Fruit fly (Drosophila melanogaster) whole organism, embryonic: ENCODE data around the gene 7B2.

Experiments
- Bgb ChIP-seq: fragments of 200-800 bp; sonication (Bioruptor generic); IDR thresholded peaks from 2 replicates; pipeline ENCODE4 v1.3.6; 2022; ENCODE audit warnings: missing biosample characterization, missing genetic modification characterization; ENCODE audit not compliant: partially characterized antibody
- CG10274 ChIP-seq: fragments of 200-800 bp; sonication (Bioruptor generic); optimal IDR thresholded peaks from 3 replicates; lab custom pipeline; 2017; ENCODE audit warnings: missing biosample characterization, mild to moderate bottlenecking, missing genetic modification characterization
- CG10321 ChIP-seq: fragments of 200-800 bp; sonication (Bioruptor generic); IDR thresholded peaks from 2 replicates; pipeline ENCODE4 v1.3.6; 2022; ENCODE audit warnings: missing biosample characterization, missing genetic modification characterization
- CG10462 ChIP-seq: fragments of 200-800 bp; sonication (Bioruptor generic); optimal IDR thresholded peaks from 2 replicates; lab custom pipeline; 2016; ENCODE audit warnings: missing biosample characterization, missing genetic modification characterization
- CG10543 ChIP-seq: fragments of 200-800 bp; sonication (Bioruptor generic); optimal IDR thresholded peaks from 3 replicates; lab custom pipeline; 2017; ENCODE audit warnings: missing biosample characterization, mild to moderate bottlenecking, missing genetic modification characterization, moderate library complexity
- CG10979 ChIP-seq: fragments of 200-800 bp; sonication (Bioruptor generic); optimal IDR thresholded peaks from 2 replicates; lab custom pipeline; 2018; ENCODE audit warnings: missing biosample characterization, mild to moderate bottlenecking, missing genetic modification characterization, moderate library complexity
- CG14014 ChIP-seq: fragments of 200-800 bp; sonication (Bioruptor generic); IDR thresholded peaks from 2 replicates; pipeline ENCODE4 v1.3.6; 2022; ENCODE audit warnings: missing biosample characterization, missing genetic modification characterization
- CG14441 ChIP-seq: fragments of 200-800 bp; sonication (Bioruptor generic); IDR thresholded peaks from 2 replicates; pipeline ENCODE4 v1.3.6; 2022; ENCODE audit warnings: missing biosample characterization, missing genetic modification characterization
- CG15011 ChIP-seq: fragments of 200-800 bp; sonication (Bioruptor generic); optimal IDR thresholded peaks from 3 replicates; lab custom pipeline; 2018; ENCODE audit warnings: missing biosample characterization, mild to moderate bottlenecking, missing genetic modification characterization
- CG15514 ChIP-seq: fragments of 200-800 bp; sonication (Bioruptor generic); optimal IDR thresholded peaks from 3 replicates; lab custom pipeline; 2017; ENCODE audit warnings: missing biosample characterization, missing genetic modification characterization, mild to moderate bottlenecking, moderate library complexity, missing genetic modification reagents
- CG16813 ChIP-seq: fragments of 200-800 bp; sonication (Bioruptor generic); IDR thresholded peaks from 3 replicates; pipeline ENCODE4 v1.3.6; 2022; ENCODE audit warnings: missing biosample characterization, missing genetic modification characterization; ENCODE audit not compliant: partially characterized antibody
- CG17912 ChIP-seq: fragments of 200-800 bp; sonication (Bioruptor generic); optimal IDR thresholded peaks from 2 replicates; lab custom pipeline; 2018; ENCODE audit warnings: missing biosample characterization, mild to moderate bottlenecking, missing genetic modification characterization
- CG2202 ChIP-seq: fragments of 200-800 bp; sonication (Bioruptor generic); optimal IDR thresholded peaks from 2 replicates; lab custom pipeline; 2018; ENCODE audit warnings: missing biosample characterization, mild to moderate bottlenecking, missing genetic modification characterization
- CG3163 ChIP-seq: fragments of 200-800 bp; sonication (Bioruptor generic); optimal IDR thresholded peaks from 3 replicates; lab custom pipeline; 2016; ENCODE audit warnings: missing biosample characterization, missing genetic modification characterization
- CG34376 ChIP-seq: fragments of 200-800 bp; sonication (Bioruptor generic); optimal IDR thresholded peaks from 2 replicates; lab custom pipeline; 2018; ENCODE audit warnings: missing biosample characterization, mild to moderate bottlenecking, missing genetic modification characterization
- CG5953 ChIP-seq: fragments of 200-800 bp; sonication (Bioruptor generic); IDR thresholded peaks from 2 replicates; pipeline ENCODE4 v1.3.6; 2022; ENCODE audit warnings: missing biosample characterization, missing genetic modification characterization
- CG6175 ChIP-seq: fragments of 200-800 bp; sonication (Bioruptor generic); IDR thresholded peaks from 3 replicates; pipeline ENCODE4 v1.3.6; 2022; ENCODE audit warnings: missing biosample characterization, missing genetic modification characterization
- CG6654 ChIP-seq: fragments of 200-800 bp; sonication (Bioruptor generic); optimal IDR thresholded peaks from 2 replicates; lab custom pipeline; 2017; ENCODE audit warnings: missing biosample characterization, mild to moderate bottlenecking, missing genetic modification characterization
- CG6854 ChIP-seq: fragments of 200-800 bp; sonication (Bioruptor generic); optimal IDR thresholded peaks from 3 replicates; lab custom pipeline; 2017; ENCODE audit warnings: missing biosample characterization, mild to moderate bottlenecking, missing genetic modification characterization
- CG8944 ChIP-seq: fragments of 200-800 bp; sonication (Bioruptor generic); optimal IDR thresholded peaks from 3 replicates; lab custom pipeline; 2016; ENCODE audit warnings: missing biosample characterization, missing genetic modification characterization
- CG9876 ChIP-seq: fragments of 200-800 bp; sonication (Bioruptor generic); optimal IDR thresholded peaks from 2 replicates; lab custom pipeline; 2016; ENCODE audit warnings: missing biosample characterization, missing genetic modification characterization
- D19A ChIP-seq: fragments of 200-800 bp; optimal IDR thresholded peaks from 3 replicates; lab custom pipeline; 2019; ENCODE audit warnings: missing biosample characterization, mild to moderate bottlenecking, missing genetic modification characterization, moderate library complexity
- Dll ChIP-seq: fragments of 200-800 bp; sonication (Bioruptor generic); IDR thresholded peaks from 4 replicates; pipeline ENCODE4 v1.3.6; 2022; ENCODE audit warnings: missing biosample characterization, missing genetic modification characterization; ENCODE audit not compliant: partially characterized antibody
- Drgx ChIP-seq: fragments of 200-800 bp; sonication (Bioruptor generic); IDR thresholded peaks from 2 replicates; pipeline ENCODE4 v1.3.6; 2022; ENCODE audit warnings: missing biosample characterization, missing genetic modification characterization
- E2f2 ChIP-seq: fragments of 200-800 bp; sonication (Bioruptor generic); IDR thresholded peaks from 2 replicates; pipeline ENCODE4 v1.3.6; 2022; ENCODE audit warnings: missing biosample characterization, missing genetic modification characterization
- Ets65A ChIP-seq: fragments of 200-800 bp; sonication (Bioruptor generic); peaks from one replicate; lab custom pipeline; 2016; ENCODE audit warnings: missing biosample characterization, missing genetic modification characterization
- Ets97D ChIP-seq: fragments of 200-800 bp; sonication (Bioruptor generic); optimal IDR thresholded peaks from 3 replicates; lab custom pipeline; 2016; ENCODE audit warnings: missing biosample characterization, missing genetic modification characterization
- Hmx ChIP-seq: fragments of 200-800 bp; sonication (Bioruptor generic); optimal IDR thresholded peaks from 2 replicates; lab custom pipeline; 2016; ENCODE audit warnings: missing biosample characterization, missing genetic modification characterization
- MTF-1 ChIP-seq: fragments of 200-800 bp; sonication (Bioruptor generic); optimal IDR thresholded peaks from 2 replicates; lab custom pipeline; 2018; ENCODE audit warnings: missing biosample characterization, mild to moderate bottlenecking, missing genetic modification characterization, borderline replicate concordance
- Sox100B ChIP-seq: fragments of 200-800 bp; sonication (Bioruptor generic); optimal IDR thresholded peaks from 3 replicates; lab custom pipeline; 2018; ENCODE audit warnings: missing biosample characterization, mild to moderate bottlenecking, missing genetic modification characterization
- Sox102F ChIP-seq: fragments of 200-800 bp; sonication (Bioruptor generic); optimal IDR thresholded peaks from 2 replicates; lab custom pipeline; 2018; ENCODE audit warnings: missing biosample characterization, mild to moderate bottlenecking, missing genetic modification characterization, moderate library complexity
- Taf1 ChIP-seq: fragments of 200-800 bp; sonication (Bioruptor generic); IDR thresholded peaks from 2 replicates; pipeline ENCODE4 v1.3.6; 2022; ENCODE audit warnings: missing biosample characterization, missing genetic modification characterization
- Usf ChIP-seq: fragments of 200-800 bp; sonication (Bioruptor generic); optimal IDR thresholded peaks from 2 replicates; lab custom pipeline; 2017; ENCODE audit warnings: missing genotype, missing biosample characterization, missing genetic modification characterization
- ash1 ChIP-seq: fragments of 200-800 bp; sonication (Bioruptor generic); optimal IDR thresholded peaks from 2 replicates; lab custom pipeline; 2018; ENCODE audit warnings: missing biosample characterization, mild to moderate bottlenecking, missing genetic modification characterization
- bab2 ChIP-seq: fragments of 200-800 bp; sonication (Bioruptor generic); optimal IDR thresholded peaks from 2 replicates; lab custom pipeline; 2016; ENCODE audit warnings: missing biosample characterization, missing genetic modification characterization
- bbx ChIP-seq: fragments of 200-800 bp; sonication (Bioruptor generic); IDR thresholded peaks from 2 replicates; pipeline ENCODE4 v1.3.6; 2022; ENCODE audit warnings: missing biosample characterization, missing genetic modification characterization; ENCODE audit not compliant: partially characterized antibody
- chm ChIP-seq: fragments of 200-800 bp; sonication (Bioruptor generic); IDR thresholded peaks from 2 replicates; pipeline ENCODE4 v1.3.6; 2022; ENCODE audit warnings: missing biosample characterization, missing genetic modification characterization
- da ChIP-seq: fragments of 200-800 bp; sonication (Bioruptor generic); optimal IDR thresholded peaks from 2 replicates; lab custom pipeline; 2016; ENCODE audit warnings: missing biosample characterization, missing genetic modification characterization
- emc ChIP-seq: fragments of 200-800 bp; sonication (Bioruptor generic); optimal IDR thresholded peaks from 2 replicates; lab custom pipeline; 2016; ENCODE audit warnings: missing biosample characterization, missing genetic modification characterization
- en ChIP-seq: fragments of 200-800 bp; sonication (Bioruptor generic); optimal IDR thresholded peaks from 2 replicates; lab custom pipeline; 2016; ENCODE audit warnings: missing biosample characterization, missing genetic modification characterization
- esg ChIP-seq: fragments of 200-800 bp; sonication (Bioruptor generic); conservative IDR thresholded peaks from 2 replicates; pipeline ENCODE4 v1.3.6; 2022; ENCODE audit warnings: missing biosample characterization, missing genetic modification characterization
- fd3F ChIP-seq: fragments of 200-800 bp; sonication (Bioruptor generic); optimal IDR thresholded peaks from 2 replicates; lab custom pipeline; 2018; ENCODE audit warnings: missing biosample characterization, mild to moderate bottlenecking, missing genetic modification characterization, moderate library complexity
- gsb-n ChIP-seq: fragments of 200-800 bp; sonication (Bioruptor generic); optimal IDR thresholded peaks from 3 replicates; lab custom pipeline; 2018; ENCODE audit warnings: missing biosample characterization, mild to moderate bottlenecking, missing genetic modification characterization
- her ChIP-seq: fragments of 200-800 bp; sonication (Bioruptor generic); optimal IDR thresholded peaks from 2 replicates; lab custom pipeline; 2016; ENCODE audit warnings: missing biosample characterization, missing genetic modification characterization
- nau ChIP-seq: fragments of 200-800 bp; sonication (Bioruptor generic); optimal IDR thresholded peaks from 3 replicates; lab custom pipeline; 2017; ENCODE audit warnings: missing biosample characterization, mild to moderate bottlenecking, missing genetic modification characterization, missing genetic modification reagents
- ro ChIP-seq: fragments of 200-800 bp; sonication (Bioruptor generic); IDR thresholded peaks from 2 replicates; pipeline ENCODE4 v1.3.6; 2022; ENCODE audit warnings: missing biosample characterization, missing genetic modification characterization
- sc ChIP-seq, 3 experiments: fragments of >200 bp in 2 of 3; fragments of 200-800 bp in 1 of 3; sonication (Bioruptor generic) in 1 of 3; optimal IDR thresholded peaks; 2 replicates in 2 of 3; 3 replicates in 1 of 3; lab custom pipeline; 2017; ENCODE audit warnings: mild to moderate bottlenecking in 1 of 3, missing biosample characterization in 1 of 3, missing genetic modification characterization in 1 of 3, missing genetic modification reagents in 1 of 3
- sqz ChIP-seq: fragments of 200-800 bp; sonication (Bioruptor generic); optimal IDR thresholded peaks from 3 replicates; lab custom pipeline; 2018; ENCODE audit warnings: missing biosample characterization, mild to moderate bottlenecking, missing genetic modification characterization
- zen ChIP-seq: fragments of 200-800 bp; sonication (Bioruptor generic); optimal IDR thresholded peaks from 3 replicates; lab custom pipeline; 2018; ENCODE audit warnings: missing biosample characterization, mild to moderate bottlenecking, missing genetic modification characterization, moderate library complexity
- zen2 ChIP-seq: fragments of 200-800 bp; sonication (Bioruptor generic); IDR thresholded peaks from 3 replicates; pipeline ENCODE4 v1.3.6; 2022; ENCODE audit warnings: missing biosample characterization, missing genetic modification characterization; ENCODE audit not compliant: partially characterized antibody

7B2 gene

dm6 chr3R:5371563-5371962 lies 5.0 kb upstream of the 7B2 start, which contains the start of gene Polr2F (continued):
- peak; percentile 56; the same call in 1 of the 2 replicates for TF ChIP-seq Taf1 (GFP tag; lab: Robert Waterston, UW)
- 0 out of 4 replicates have a peak, but pooled peaks have one; percentile 45 for TF ChIP-seq Dll (GFP tag; lab: Robert Waterston, UW)
- peak; percentile 100 for TF ChIP-seq Ets65A (GFP tag; lab: Kevin White, UChicago)
- no peak for TF ChIP-seq ro (GFP tag; lab: Robert Waterston, UW)
- TF ChIP-seq esg (GFP tag; lab: Robert Waterston, UW), result 0 out of 2 replicates have a peak, but pooled peaks have one; percentile 42
- peak; percentile 43; the same call in 1 of the 2 replicates for TF ChIP-seq CG10321 (GFP tag; lab: Robert Waterston, UW)
- TF ChIP-seq her, result peak; percentile 92
- TF ChIP-seq CG16813, result peak; percentile 48; the same call in 1 of the 3 replicates
- peak; percentile 49 for TF ChIP-seq en
- peak; percentile 64 for TF ChIP-seq CG10462 (GFP tag; lab: Kevin White, UChicago)
- peak; percentile 92 for TF ChIP-seq CG17912 (GFP tag; lab: Kevin White, UChicago)
- TF ChIP-seq Hmx (GFP tag; lab: Kevin White, UChicago), result no peak
- TF ChIP-seq CG6654 (GFP tag; lab: Kevin White, UChicago), result peak; percentile 100
- peak; percentile 53; the same call in 2 of the 3 replicates for TF ChIP-seq CG6175 (GFP tag; lab: Robert Waterston, UW)
- no peak for TF ChIP-seq CG15011
- peak; percentile 82 for TF ChIP-seq CG10543 (GFP tag; lab: Kevin White, UChicago)
- peak; percentile 63 for TF ChIP-seq Drgx (GFP tag; lab: Robert Waterston, UW)
- peak; percentile 66 for TF ChIP-seq bbx
- peak; percentile 51; the same call in 1 of the 2 replicates for TF ChIP-seq CG5953 (GFP tag; lab: Robert Waterston, UW)
- TF ChIP-seq Ets97D, result peak; percentile 96
- peak; percentile 98 for TF ChIP-seq E2f2 (GFP tag; lab: Robert Waterston, UW)
- TF ChIP-seq CG2202 (tag; lab: Kevin White, UChicago), result peak; percentile 13
- TF ChIP-seq fd3F, result peak; percentile 70
- peak; percentile 92 for TF ChIP-seq CG8944 (GFP tag; lab: Kevin White, UChicago)
- peak; percentile 41 for TF ChIP-seq gsb-n
- peak; percentile 76 for TF ChIP-seq da (GFP tag; lab: Kevin White, UChicago)
- peak; percentile 89 for TF ChIP-seq CG15514 (GFP tag; lab: Kevin White, UChicago)
- peak; percentile 83 for TF ChIP-seq CG14014 (GFP tag; lab: Robert Waterston, UW)
- TF ChIP-seq nau (GFP tag; lab: Kevin White, UChicago), result no peak
- TF ChIP-seq bab2, result peak; percentile 90
- peak; percentile 81 for TF ChIP-seq CG3163 (GFP tag; lab: Kevin White, UChicago)
- TF ChIP-seq chm, result peak; percentile 69
- peak; percentile 70 for TF ChIP-seq Usf (GFP tag; lab: Kevin White, UChicago)
- peak; percentile 89 for TF ChIP-seq MTF-1
- peak; percentile 54 for TF ChIP-seq CG14441 (GFP tag; lab: Robert Waterston, UW)
- no peak for TF ChIP-seq sqz
- no peak for TF ChIP-seq CG10274
- TF ChIP-seq Sox100B (GFP tag; lab: Kevin White, UChicago), result no peak
- no peak for TF ChIP-seq Sox102F (GFP tag; lab: Kevin White, UChicago)
- TF ChIP-seq CG6854, result peak; percentile 68
- no peak for TF ChIP-seq zen2 (GFP tag; lab: Robert Waterston, UW)
- TF ChIP-seq D19A (tag; lab: Kevin White, UChicago), result peak; percentile 42
- TF ChIP-seq sc (optimal IDR thresholded peaks at IDR 0.05; lab: Kevin White, UChicago), result no peak
- TF ChIP-seq sc (GFP tag; optimal IDR thresholded peaks at IDR 0.05; lab: Kevin White, UChicago), result no peak
- TF ChIP-seq Bgb, result peak; percentile 63
- TF ChIP-seq ash1 (GFP tag; lab: Kevin White, UChicago), result peak; percentile 73
- TF ChIP-seq CG10979, result peak; percentile 49
- TF ChIP-seq CG34376 (GFP tag; lab: Kevin White, UChicago), result peak; percentile 81
- TF ChIP-seq CG9876 (GFP tag; lab: Kevin White, UChicago), result peak; percentile 93
- TF ChIP-seq emc (GFP tag; lab: Kevin White, UChicago), result peak; percentile 81
- peak; percentile 80 for TF ChIP-seq zen (tag; lab: Kevin White, UChicago)
